Worm (Caenorhabditis elegans): Measurements from ENCODE around the gene C24A3.9.

The C24A3.9 gene

DNA sequence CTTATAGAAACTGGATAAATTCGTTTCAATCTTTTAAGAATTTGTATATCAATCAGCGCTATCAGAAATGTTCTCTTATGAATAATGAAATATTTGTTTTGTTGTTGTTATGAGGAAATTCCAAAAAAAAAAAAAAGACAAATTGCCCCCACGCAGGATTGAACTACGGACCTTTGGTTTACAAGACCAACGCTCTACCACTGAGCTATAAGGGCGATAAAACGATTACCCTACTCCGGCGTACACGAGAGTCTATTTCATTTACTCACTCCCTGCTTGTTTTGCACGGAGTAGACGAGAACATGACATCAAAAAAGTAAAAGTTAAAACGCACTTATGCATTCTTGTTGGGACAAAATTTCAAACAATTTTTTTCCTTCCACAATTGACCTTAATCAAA, 14.0 kb upstream of the C24A3.9 start:
- TF ChIP-seq mdl-1 (tag; optimal IDR thresholded peaks at IDR 0.05) (no peak), C04F5.9 (tag; optimal IDR thresholded peaks at IDR 0.05) (no peak), nhr-19 (GFP tag; conservative IDR thresholded peaks at IDR 0.05) (0 out of 2 replicates have a peak, but pooled peaks have one; percentile 11), ama-1 (optimal IDR thresholded peaks at IDR 0.05) (no peak), nhr-12 (tag; optimal IDR thresholded peaks at IDR 0.05) (no peak), grh-1 (GFP tag; IDR thresholded peaks at IDR 0.05) (no peak), dpl-1 (GFP tag; optimal IDR thresholded peaks at IDR 0.05) (no peak), nhr-71 (tag; optimal IDR thresholded peaks at IDR 0.05) (peak; percentile 26), C16A3.4 (tag; optimal IDR thresholded peaks at IDR 0.05) (peak; percentile 6), vab-15 (tag; optimal IDR thresholded peaks at IDR 0.05) (no peak), egl-27 (tag; optimal IDR thresholded peaks at IDR 0.05) (no peak), nhr-77 (tag; optimal IDR thresholded peaks at IDR 0.05) (no peak), lin-13 (GFP tag; optimal IDR thresholded peaks at IDR 0.05) (peak; percentile 6), unc-86 (tag; optimal IDR thresholded peaks at IDR 0.05) (no peak), fkh-10 (GFP tag; optimal IDR thresholded peaks at IDR 0.05) (no peak), sup-37 (GFP tag; optimal IDR thresholded peaks at IDR 0.05) (no peak), F16B12.6 (tag; optimal IDR thresholded peaks at IDR 0.05) (no peak), nhr-90 (tag; optimal IDR thresholded peaks at IDR 0.05; ENCODE audit: poor library complexity) (peak; percentile 45), ztf-4 (tag; optimal IDR thresholded peaks at IDR 0.05) (no peak), skn-1 (tag; optimal IDR thresholded peaks at IDR 0.05) (no peak), lin-15B (tag; optimal IDR thresholded peaks at IDR 0.05) (no peak), nhr-11 (tag; optimal IDR thresholded peaks at IDR 0.05) (no peak), aly-2 (tag; optimal IDR thresholded peaks at IDR 0.05) (no peak), ceh-82 (tag; optimal IDR thresholded peaks at IDR 0.05) (peak in 1 of 3 experiments; percentile 5), ceh-8 (GFP tag; optimal IDR thresholded peaks at IDR 0.05) (no peak), isw-1 (GFP tag; IDR thresholded peaks at IDR 0.05) (no peak), pag-3 (tag; optimal IDR thresholded peaks at IDR 0.05; ENCODE audit: borderline replicate concordance, insufficient read depth) (no peak), fkh-8 (tag; optimal IDR thresholded peaks at IDR 0.05) (no peak), unc-62 (GFP tag; optimal IDR thresholded peaks at IDR 0.05) (no peak), nhr-20 (tag; optimal IDR thresholded peaks at IDR 0.05) (peak; percentile 29), rnt-1 (tag; optimal IDR thresholded peaks at IDR 0.05) (peak; percentile 17), Y116A8C.19 (tag; optimal IDR thresholded peaks at IDR 0.05; ENCODE audit: borderline replicate concordance) (no peak), ces-1 (GFP tag; optimal IDR thresholded peaks at IDR 0.05) (no peak), nhr-84 (tag; optimal IDR thresholded peaks at IDR 0.05) (no peak), zip-4 (GFP tag; optimal IDR thresholded peaks at IDR 0.05) (no peak), snpc-4 (tag; optimal IDR thresholded peaks at IDR 0.05) (no peak), snu-23 (GFP tag; optimal IDR thresholded peaks at IDR 0.05) (peak; percentile 24), nhr-47 (tag; optimal IDR thresholded peaks at IDR 0.05) (no peak), lin-35 (GFP tag; optimal IDR thresholded peaks at IDR 0.05) (no peak), elt-3 (tag; optimal IDR thresholded peaks at IDR 0.05) (no peak), fkh-4 (tag; optimal IDR thresholded peaks at IDR 0.05; ENCODE audit: borderline replicate concordance) (no peak)

DNA sequence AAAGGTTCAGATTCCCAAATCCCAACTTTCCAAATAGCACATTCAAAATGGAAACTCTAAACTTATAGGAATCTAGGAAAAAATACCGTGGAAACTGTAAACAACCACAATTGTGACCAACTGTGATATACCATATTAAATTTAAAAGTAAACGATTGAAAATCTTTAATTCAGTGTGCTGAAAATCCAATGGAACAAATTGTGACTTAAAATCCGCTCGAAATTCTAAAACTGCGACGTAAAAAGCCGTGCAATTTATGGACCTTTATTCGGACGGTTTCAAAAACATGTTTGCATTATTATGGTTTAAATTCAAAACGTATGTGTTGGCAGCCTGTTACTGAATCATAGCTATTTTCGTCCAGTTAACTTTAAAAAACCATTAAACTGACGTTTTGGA, 13.5 kb upstream of the C24A3.9 start:
- TF ChIP-seq elt-3 (tag; optimal IDR thresholded peaks at IDR 0.05) = no peak
- no peak for TF ChIP-seq dpl-1 (GFP tag; optimal IDR thresholded peaks at IDR 0.05)
- no peak for TF ChIP-seq fkh-4 (tag; optimal IDR thresholded peaks at IDR 0.05; ENCODE audit: borderline replicate concordance)
- no peak for TF ChIP-seq dsc-1 (tag; optimal IDR thresholded peaks at IDR 0.05)
- no peak for TF ChIP-seq irx-1 (tag; optimal IDR thresholded peaks at IDR 0.05)
- no peak for TF ChIP-seq aha-1 (tag; optimal IDR thresholded peaks at IDR 0.05)
- TF ChIP-seq xbp-1 (tag; optimal IDR thresholded peaks at IDR 0.05) = no peak
- no peak for TF ChIP-seq mep-1 (tag; optimal IDR thresholded peaks at IDR 0.05)
- no peak for TF ChIP-seq nhr-76 (tag; optimal IDR thresholded peaks at IDR 0.05)
- TF ChIP-seq ceh-8 (GFP tag; optimal IDR thresholded peaks at IDR 0.05) = no peak
- no peak for TF ChIP-seq ztf-4 (tag; optimal IDR thresholded peaks at IDR 0.05)
- no peak for TF ChIP-seq mef-2 (tag; optimal IDR thresholded peaks at IDR 0.05)
- no peak for TF ChIP-seq unc-98 (GFP tag; IDR thresholded peaks at IDR 0.05)
- no peak for TF ChIP-seq zag-1 (tag; optimal IDR thresholded peaks at IDR 0.05)
- no peak for TF ChIP-seq ztf-11 (tag; optimal IDR thresholded peaks at IDR 0.05)

Data from whole organism, L1 larva.